Worm (Caenorhabditis elegans): Measurements from ENCODE around the gene Y42G9A.3.

DNA sequence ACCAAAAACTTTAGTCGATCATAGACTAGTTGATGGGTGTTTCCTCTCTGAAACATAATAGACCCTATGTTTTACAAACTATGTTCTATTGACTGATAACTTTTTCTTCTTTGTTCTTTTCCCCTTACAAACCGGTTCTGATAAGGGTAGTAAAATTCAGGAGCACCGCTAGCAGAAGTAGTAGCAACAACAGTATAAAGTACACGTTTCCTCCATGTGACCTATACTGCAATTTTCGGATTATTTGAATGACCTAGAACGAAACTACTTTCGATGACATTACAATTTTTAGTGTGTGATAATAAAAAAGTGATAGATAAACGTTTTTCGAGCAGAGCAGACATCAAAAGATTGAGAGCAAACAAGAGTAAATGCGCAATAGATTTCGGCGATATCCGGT, 34.2 kb downstream of the Y42G9A.3 start:
- TF ChIP-seq ama-1 (optimal IDR thresholded peaks at IDR 0.05) (no peak), ceh-36 (tag; optimal IDR thresholded peaks at IDR 0.05) (no peak), scrt-1 (GFP tag; IDR thresholded peaks at IDR 0.05) (no peak), ceh-13 (GFP tag; optimal IDR thresholded peaks at IDR 0.05) (no peak), sea-1 (GFP tag; conservative IDR thresholded peaks at IDR 0.05) (no peak), F13C5.2 (tag; optimal IDR thresholded peaks at IDR 0.05) (no peak)
